Worm (Caenorhabditis elegans): Measurements from ENCODE around the gene sre-14.

The sre-14 gene

DNA sequence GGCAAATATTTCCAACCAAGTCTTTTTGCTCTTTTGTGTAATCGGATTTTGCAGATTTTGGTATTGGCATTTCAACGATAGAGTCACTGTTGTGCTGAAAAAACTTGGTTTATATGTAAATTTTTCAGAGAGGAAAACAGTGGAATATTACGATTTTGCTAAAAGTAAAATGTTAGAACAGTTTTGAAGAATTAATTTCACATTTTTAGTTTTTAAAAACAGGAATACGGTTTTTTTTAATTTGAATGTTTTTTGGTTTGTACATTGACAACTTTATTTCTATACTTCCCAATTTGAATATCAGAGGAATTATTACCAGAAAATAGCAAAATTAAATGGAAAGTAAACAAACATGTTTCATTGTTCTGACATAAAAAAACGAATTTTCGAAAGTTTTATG lies 8.7 kb downstream of the sre-14 start, which contains the start of gene dnj-26:
TSS of gene dnj-26 (minus strand) at position 101 of the 400 bp plus-strand sequence.
- no peak for TF ChIP-seq hmbx-1 (tag; optimal IDR thresholded peaks at IDR 0.05)
- TF ChIP-seq pes-1 (GFP tag; IDR thresholded peaks at IDR 0.05): no peak
- TF ChIP-seq scrt-1 (GFP tag; IDR thresholded peaks at IDR 0.05): no peak
- no peak for TF ChIP-seq ceh-13 (GFP tag; optimal IDR thresholded peaks at IDR 0.05)
- TF ChIP-seq flt-1 (GFP tag; IDR thresholded peaks at IDR 0.05): no peak
- no peak for TF ChIP-seq tbx-11 (GFP tag; IDR thresholded peaks at IDR 0.05)
- no peak for TF ChIP-seq tra-4 (tag; optimal IDR thresholded peaks at IDR 0.05)
- TF ChIP-seq ets-7 (tag; optimal IDR thresholded peaks at IDR 0.05): no peak
- TF ChIP-seq hnd-1 (tag; optimal IDR thresholded peaks at IDR 0.05): no peak
- no peak for TF ChIP-seq ceh-36 (tag; optimal IDR thresholded peaks at IDR 0.05)

DNA sequence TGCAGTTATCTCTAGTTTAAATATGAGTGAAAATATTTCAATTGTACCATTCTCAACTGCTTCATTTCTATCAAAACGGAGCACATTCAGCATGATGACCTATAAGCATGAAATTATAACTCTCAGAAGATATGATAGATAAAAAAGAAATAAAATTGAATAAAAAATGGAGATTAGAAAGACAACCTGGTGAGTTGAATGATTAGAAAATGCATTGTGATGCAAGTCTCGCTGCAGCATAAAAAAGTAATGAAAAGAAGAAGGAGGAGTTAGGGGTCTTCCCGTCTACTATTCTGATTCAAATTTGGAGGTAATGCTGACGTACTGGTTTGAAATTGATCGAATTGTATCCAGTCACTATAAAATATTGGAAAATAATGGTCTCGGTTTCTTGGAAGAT lies 16.5 kb downstream of the sre-14 start, which contains the start of gene sre-15:
TSS of gene sre-15 (minus strand) at position 101 of the 400 bp plus-strand sequence.
- TF ChIP-seq B0310.2 (tag; optimal IDR thresholded peaks at IDR 0.05) (no peak), hnd-1 (tag; optimal IDR thresholded peaks at IDR 0.05) (no peak), sea-1 (GFP tag; conservative IDR thresholded peaks at IDR 0.05) (no peak), flt-1 (GFP tag; IDR thresholded peaks at IDR 0.05) (no peak), ceh-36 (tag; optimal IDR thresholded peaks at IDR 0.05) (no peak)

DNA sequence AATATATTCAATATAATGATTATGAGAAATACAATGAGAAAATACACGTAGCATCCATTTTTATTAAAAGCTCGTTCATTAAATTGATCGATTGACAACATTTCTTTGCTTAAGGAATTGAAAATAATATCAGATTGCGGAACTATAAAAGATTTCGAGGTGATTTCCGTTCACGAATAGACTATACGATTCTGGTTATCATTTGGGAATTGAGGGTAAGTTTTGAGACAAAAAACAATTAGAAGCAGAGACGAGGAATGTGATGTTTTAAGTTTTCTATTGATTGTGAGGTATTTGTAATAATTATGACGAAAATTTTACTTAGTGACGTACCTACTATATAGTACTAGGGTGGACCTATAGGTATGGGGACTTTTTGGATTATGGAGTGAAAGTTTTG lies 22.4 kb downstream of the sre-14 start, which contains the start of gene sre-19:
TSS of gene sre-19 (minus strand) at position 101 of the 400 bp plus-strand sequence.
- TF ChIP-seq tbx-11 (GFP tag; IDR thresholded peaks at IDR 0.05) (no peak), tra-4 (tag; optimal IDR thresholded peaks at IDR 0.05) (no peak), sea-1 (GFP tag; conservative IDR thresholded peaks at IDR 0.05) (no peak), ets-7 (tag; optimal IDR thresholded peaks at IDR 0.05) (no peak), scrt-1 (GFP tag; IDR thresholded peaks at IDR 0.05) (no peak), ceh-13 (GFP tag; optimal IDR thresholded peaks at IDR 0.05) (no peak), ama-1 (optimal IDR thresholded peaks at IDR 0.05) (no peak), tbx-37 (GFP tag; conservative IDR thresholded peaks at IDR 0.05) (no peak), flt-1 (GFP tag; IDR thresholded peaks at IDR 0.05) (no peak)

DNA sequence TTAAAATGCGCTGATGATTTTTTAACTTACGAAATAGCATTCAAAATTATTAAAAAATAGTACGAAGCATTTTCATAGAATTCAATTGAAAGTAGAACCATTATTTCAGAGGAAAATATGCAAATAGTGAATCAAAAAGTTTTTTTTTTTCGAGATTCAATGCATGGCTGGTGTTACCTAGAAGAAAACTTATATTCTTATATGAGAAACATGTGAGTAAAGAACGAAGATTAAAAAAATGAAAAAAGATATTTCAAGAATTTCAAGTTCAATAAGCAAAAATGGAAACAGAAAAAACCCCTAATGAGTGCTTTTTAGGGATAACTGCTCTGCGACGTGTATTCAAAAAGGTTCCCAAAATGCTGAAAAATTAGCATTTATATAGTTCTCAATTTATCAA lies 25.2 kb downstream of the sre-14 start, which contains the start of gene sre-16:
TSS of gene sre-16 (minus strand) at position 101 of the 400 bp plus-strand sequence.
- TF ChIP-seq tra-4 (tag; optimal IDR thresholded peaks at IDR 0.05): no peak
- TF ChIP-seq hnd-1 (tag; optimal IDR thresholded peaks at IDR 0.05): no peak
- TF ChIP-seq tbx-11 (GFP tag; IDR thresholded peaks at IDR 0.05): no peak
- TF ChIP-seq sea-1 (GFP tag; conservative IDR thresholded peaks at IDR 0.05): no peak
- no peak for TF ChIP-seq ceh-13 (GFP tag; optimal IDR thresholded peaks at IDR 0.05)
- no peak for TF ChIP-seq hmbx-1 (tag; optimal IDR thresholded peaks at IDR 0.05)

ce11 chrIV:12229679-12230078 lies 31.6 kb downstream of the sre-14 start, which contains the start of gene sre-18:
Gene sre-18, minus strand, starts transcription at chrIV:12229779.
- TF ChIP-seq hnd-1 (tag; optimal IDR thresholded peaks at IDR 0.05) (no peak), scrt-1 (GFP tag; IDR thresholded peaks at IDR 0.05) (no peak), ama-1 (optimal IDR thresholded peaks at IDR 0.05) (no peak), aly-1 (tag; optimal IDR thresholded peaks at IDR 0.05) (no peak), ceh-13 (GFP tag; optimal IDR thresholded peaks at IDR 0.05) (no peak), tra-4 (tag; optimal IDR thresholded peaks at IDR 0.05) (no peak), hmg-4 (GFP tag; optimal IDR thresholded peaks at IDR 0.05) (no peak), hmbx-1 (tag; optimal IDR thresholded peaks at IDR 0.05) (no peak), ets-7 (tag; optimal IDR thresholded peaks at IDR 0.05) (no peak), tbx-37 (GFP tag; conservative IDR thresholded peaks at IDR 0.05) (no peak), B0310.2 (tag; optimal IDR thresholded peaks at IDR 0.05) (no peak), sea-1 (GFP tag; conservative IDR thresholded peaks at IDR 0.05) (no peak), ceh-36 (tag; optimal IDR thresholded peaks at IDR 0.05) (no peak), F13C5.2 (tag; optimal IDR thresholded peaks at IDR 0.05) (no peak), flt-1 (GFP tag; IDR thresholded peaks at IDR 0.05) (no peak), pes-1 (GFP tag; IDR thresholded peaks at IDR 0.05) (no peak), tbx-11 (GFP tag; IDR thresholded peaks at IDR 0.05) (no peak)

DNA sequence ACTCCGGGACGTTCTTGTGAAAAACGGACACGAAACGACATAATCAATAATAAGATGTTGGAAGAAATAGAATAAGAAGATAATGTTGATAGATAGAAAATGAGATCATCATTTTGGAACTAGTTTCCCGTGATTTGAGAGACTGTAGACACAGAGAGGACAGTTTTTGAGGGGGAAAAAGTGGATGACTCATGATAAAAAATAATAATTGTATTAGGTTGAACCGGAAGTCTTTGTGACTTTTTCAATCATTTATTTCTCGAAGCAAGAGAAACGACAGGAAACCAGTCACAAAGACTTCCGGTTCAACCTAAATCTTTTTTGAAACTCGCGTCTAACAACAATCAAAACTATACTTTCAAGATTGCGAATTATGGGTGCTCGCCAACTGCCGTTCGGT lies 34.2 kb downstream of the sre-14 start, which contains the start of gene mlt-3:
TSS of gene mlt-3 (minus strand) at position 101 of the 400 bp plus-strand sequence.
- TF ChIP-seq flt-1 (GFP tag; IDR thresholded peaks at IDR 0.05) (no peak), aly-1 (tag; optimal IDR thresholded peaks at IDR 0.05) (no peak), B0310.2 (tag; optimal IDR thresholded peaks at IDR 0.05) (no peak), tra-4 (tag; optimal IDR thresholded peaks at IDR 0.05) (no peak), sea-1 (GFP tag; conservative IDR thresholded peaks at IDR 0.05) (no peak), tbx-11 (GFP tag; IDR thresholded peaks at IDR 0.05) (no peak), ama-1 (optimal IDR thresholded peaks at IDR 0.05) (no peak), ets-7 (tag; optimal IDR thresholded peaks at IDR 0.05) (no peak), F13C5.2 (tag; optimal IDR thresholded peaks at IDR 0.05) (no peak), ceh-36 (tag; optimal IDR thresholded peaks at IDR 0.05) (no peak), ceh-13 (GFP tag; optimal IDR thresholded peaks at IDR 0.05) (no peak), hmbx-1 (tag; optimal IDR thresholded peaks at IDR 0.05) (no peak), hmg-4 (GFP tag; optimal IDR thresholded peaks at IDR 0.05) (no peak), pes-1 (GFP tag; IDR thresholded peaks at IDR 0.05) (no peak)

DNA sequence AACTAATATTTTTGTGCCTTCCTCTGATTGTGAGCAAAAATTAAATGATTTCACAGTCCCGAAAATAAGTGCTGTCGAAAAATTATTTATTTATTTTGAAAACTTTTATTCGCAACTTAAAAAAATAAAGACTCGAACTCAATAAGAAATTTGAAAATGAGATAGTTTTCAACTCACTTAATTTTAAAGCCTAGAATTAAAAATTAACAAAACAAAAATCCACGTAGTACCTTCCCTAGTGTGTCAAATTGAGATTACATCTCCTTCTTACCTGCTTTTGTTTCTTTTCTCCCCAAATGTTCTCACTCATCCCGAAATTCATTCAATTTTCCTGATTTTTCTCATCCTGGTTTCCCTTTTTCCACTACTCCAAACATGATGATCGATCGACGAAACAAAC lies 41.9 kb downstream of the sre-14 start, which contains the start of gene F35G2.5:
TSS of gene F35G2.5 (plus strand) at position 301 of the 400 bp plus-strand sequence.
- TF ChIP-seq hmbx-1 (tag; optimal IDR thresholded peaks at IDR 0.05) (no peak), ceh-13 (GFP tag; optimal IDR thresholded peaks at IDR 0.05) (no peak), pes-1 (GFP tag; IDR thresholded peaks at IDR 0.05) (no peak), ama-1 (optimal IDR thresholded peaks at IDR 0.05) (no peak), ets-7 (tag; optimal IDR thresholded peaks at IDR 0.05) (no peak), flt-1 (GFP tag; IDR thresholded peaks at IDR 0.05) (no peak), hmg-4 (GFP tag; optimal IDR thresholded peaks at IDR 0.05) (no peak), tbx-37 (GFP tag; conservative IDR thresholded peaks at IDR 0.05) (no peak), tbx-11 (GFP tag; IDR thresholded peaks at IDR 0.05) (no peak), B0310.2 (tag; optimal IDR thresholded peaks at IDR 0.05) (no peak), ceh-36 (tag; optimal IDR thresholded peaks at IDR 0.05) (no peak), scrt-1 (GFP tag; IDR thresholded peaks at IDR 0.05) (no peak)

ce11 chrIV:12218253-12218652 lies 43.0 kb downstream of the sre-14 start:
- TF ChIP-seq sea-1 (GFP tag; conservative IDR thresholded peaks at IDR 0.05): no peak
- TF ChIP-seq hmg-4 (GFP tag; optimal IDR thresholded peaks at IDR 0.05): no peak
- no peak for TF ChIP-seq F13C5.2 (tag; optimal IDR thresholded peaks at IDR 0.05)
- no peak for TF ChIP-seq ets-7 (tag; optimal IDR thresholded peaks at IDR 0.05)
- TF ChIP-seq tbx-11 (GFP tag; IDR thresholded peaks at IDR 0.05): no peak
- TF ChIP-seq flt-1 (GFP tag; IDR thresholded peaks at IDR 0.05): no peak
- no peak for TF ChIP-seq ceh-13 (GFP tag; optimal IDR thresholded peaks at IDR 0.05)
- TF ChIP-seq aly-1 (tag; optimal IDR thresholded peaks at IDR 0.05): no peak
- TF ChIP-seq hnd-1 (tag; optimal IDR thresholded peaks at IDR 0.05): no peak
- TF ChIP-seq tbx-37 (GFP tag; conservative IDR thresholded peaks at IDR 0.05): no peak
- no peak for TF ChIP-seq hmbx-1 (tag; optimal IDR thresholded peaks at IDR 0.05)
- TF ChIP-seq scrt-1 (GFP tag; IDR thresholded peaks at IDR 0.05): no peak
- TF ChIP-seq B0310.2 (tag; optimal IDR thresholded peaks at IDR 0.05): no peak
- TF ChIP-seq tra-4 (tag; optimal IDR thresholded peaks at IDR 0.05): no peak

All from whole organism, early embryonic.